Worm (Caenorhabditis elegans) whole organism, young adult: Measurements from ENCODE around the gene Y45F10C.6.

Experiments used
- B0261.1 ChIP-seq: sonication (generic microtip); optimal IDR thresholded peaks from 2 replicates; lab custom pipeline; 2016; ENCODE audit warnings: mild to moderate bottlenecking, missing genetic modification characterization, moderate library complexity, missing compliant biosample characterization
- D2030.7 ChIP-seq: fragments of 200-800 bp; sonication (Bioruptor generic); IDR thresholded peaks from 2 replicates; pipeline ENCODE4 v1.3.6; 2022; ENCODE audit warnings: missing genetic modification reagents, missing genetic modification characterization, missing compliant biosample characterization
- F22D6.2 ChIP-seq: sonication (generic microtip); optimal IDR thresholded peaks from 2 replicates; lab custom pipeline; 2016; ENCODE audit warnings: mild to moderate bottlenecking, missing genetic modification characterization, missing compliant biosample characterization
- F23B12.7 ChIP-seq: sonication (generic microtip); optimal IDR thresholded peaks from 2 replicates; lab custom pipeline; 2017; ENCODE audit warnings: missing genetic modification characterization, mild to moderate bottlenecking, missing compliant biosample characterization, antibody characterized with exemption, moderate library complexity; ENCODE audit not compliant: insufficient read depth
- F37B4.10 ChIP-seq: fragments of 200-800 bp; sonication (Bioruptor generic); IDR thresholded peaks from 2 replicates; pipeline ENCODE4 v1.3.6; 2022; ENCODE audit warnings: missing genetic modification characterization, missing compliant biosample characterization
- K11D2.4 ChIP-seq: fragments of 200-800 bp; sonication (Bioruptor generic); IDR thresholded peaks from 2 replicates; pipeline ENCODE4 v1.3.6; 2022; ENCODE audit warnings: missing genetic modification reagents, missing genetic modification characterization, missing compliant biosample characterization
- K12H6.12 ChIP-seq: fragments of 200-800 bp; sonication (Bioruptor generic); optimal IDR thresholded peaks from 2 replicates; lab custom pipeline; 2018; ENCODE audit warnings: mild to moderate bottlenecking, missing genetic modification characterization, missing compliant biosample characterization
- T07F8.4 ChIP-seq: sonication (generic microtip); optimal IDR thresholded peaks from 2 replicates; lab custom pipeline; 2016; ENCODE audit warnings: mild to moderate bottlenecking, missing genetic modification characterization, moderate library complexity, missing compliant biosample characterization
- Y53F4B.3 ChIP-seq: fragments of 200-800 bp; sonication (Bioruptor generic); IDR thresholded peaks from 2 replicates; pipeline ENCODE4 v1.3.6; 2022; ENCODE audit warnings: missing genetic modification reagents, missing genetic modification characterization, missing compliant biosample characterization
- Y53G8AR.9 ChIP-seq: fragments of 200-800 bp; sonication (Bioruptor generic); conservative IDR thresholded peaks from 2 replicates; pipeline ENCODE4 v1.3.6; 2022; ENCODE audit warnings: missing genetic modification reagents, missing genetic modification characterization, missing compliant biosample characterization
- Y67H2A.10 ChIP-seq: fragments of 200-800 bp; sonication (Bioruptor generic); conservative IDR thresholded peaks from 2 replicates; pipeline ENCODE4 v1.3.6; 2022; ENCODE audit warnings: missing genetic modification reagents, missing genetic modification characterization, missing compliant biosample characterization
- Y79H2A.3 ChIP-seq: fragments of 200-800 bp; sonication (Bioruptor generic); conservative IDR thresholded peaks from 2 replicates; pipeline ENCODE4 v1.3.6; 2022; ENCODE audit warnings: missing genetic modification reagents, missing genetic modification characterization, missing compliant biosample characterization
- ZK185.1 ChIP-seq: sonication (generic microtip); optimal IDR thresholded peaks from 2 replicates; lab custom pipeline; 2016; ENCODE audit warnings: mild to moderate bottlenecking, missing genetic modification characterization, missing compliant biosample characterization; ENCODE audit not compliant: poor library complexity, severe bottlenecking
- akir-1 ChIP-seq: fragments of 200-800 bp; sonication (Bioruptor generic); optimal IDR thresholded peaks from 2 replicates; lab custom pipeline; 2018; ENCODE audit warnings: mild to moderate bottlenecking, missing genetic modification characterization, moderate library complexity, missing compliant biosample characterization
- aptf-2 ChIP-seq: fragments of 200-800 bp; sonication (Bioruptor generic); conservative IDR thresholded peaks from 2 replicates; pipeline ENCODE4 v1.3.6; 2022; ENCODE audit warnings: missing genetic modification reagents, missing genetic modification characterization, missing compliant biosample characterization
- aptf-3 ChIP-seq: fragments of 200-800 bp; sonication (Bioruptor generic); IDR thresholded peaks from 2 replicates; pipeline ENCODE4 v1.3.6; 2022; ENCODE audit warnings: missing genetic modification characterization, missing compliant biosample characterization
- attf-5 ChIP-seq: fragments of 200-800 bp; sonication (Bioruptor generic); optimal IDR thresholded peaks from 2 replicates; lab custom pipeline; 2018; ENCODE audit warnings: mild to moderate bottlenecking, missing genetic modification characterization, missing compliant biosample characterization
- attf-6 ChIP-seq: fragments of 200-800 bp; sonication (Bioruptor generic); IDR thresholded peaks from 2 replicates; pipeline ENCODE4 v1.3.6; 2022; ENCODE audit warnings: missing genetic modification reagents, missing genetic modification characterization, missing compliant biosample characterization
- ceh-27 ChIP-seq: fragments of 200-800 bp; sonication (Bioruptor generic); optimal IDR thresholded peaks from 2 replicates; lab custom pipeline; 2018; ENCODE audit warnings: mild to moderate bottlenecking, missing genetic modification characterization, moderate library complexity, missing compliant biosample characterization
- ceh-40 ChIP-seq: fragments of 200-800 bp; sonication (Bioruptor generic); IDR thresholded peaks from 2 replicates; pipeline ENCODE4 v1.3.6; 2022; ENCODE audit warnings: missing genetic modification characterization, missing compliant biosample characterization
- ceh-58 ChIP-seq: fragments of 200-800 bp; sonication (Bioruptor generic); IDR thresholded peaks from 2 replicates; pipeline ENCODE4 v1.3.6; 2022; ENCODE audit warnings: missing genetic modification characterization, missing compliant biosample characterization
- chd-7 ChIP-seq: sonication (generic microtip); optimal IDR thresholded peaks from 2 replicates; lab custom pipeline; 2016; ENCODE audit warnings: mild to moderate bottlenecking, missing genetic modification characterization, moderate library complexity, missing compliant biosample characterization
- die-1 ChIP-seq: sonication (generic microtip); optimal IDR thresholded peaks from 2 replicates; lab custom pipeline; 2016; ENCODE audit warnings: missing genotype, mild to moderate bottlenecking, missing genetic modification characterization, missing compliant biosample characterization
- dox-1 ChIP-seq: fragments of 200-800 bp; sonication (Bioruptor generic); IDR thresholded peaks from 2 replicates; pipeline ENCODE4 v1.3.6; 2022; ENCODE audit warnings: missing genetic modification reagents, missing genetic modification characterization, missing compliant biosample characterization
- dpl-1 ChIP-seq: fragments of 150-350 bp; optimal IDR thresholded peaks from 2 replicates; lab custom pipeline; 2014; ENCODE audit warnings: missing biosample characterization, missing genetic modification reagents, missing genetic modification characterization
- egl-44 ChIP-seq: fragments of 200-800 bp; sonication (Bioruptor generic); IDR thresholded peaks from 2 replicates; pipeline ENCODE4 v1.3.6; 2022; ENCODE audit warnings: missing genetic modification reagents, missing genetic modification characterization, missing compliant biosample characterization
- ekl-4 ChIP-seq: fragments of 200-800 bp; sonication (Bioruptor generic); IDR thresholded peaks from 2 replicates; pipeline ENCODE4 v1.3.6; 2022; ENCODE audit warnings: missing genetic modification reagents, missing genetic modification characterization, missing compliant biosample characterization
- ets-4 ChIP-seq: fragments of 200-800 bp; sonication (Bioruptor generic); optimal IDR thresholded peaks from 2 replicates; lab custom pipeline; 2018; ENCODE audit warnings: mild to moderate bottlenecking, missing genetic modification characterization, missing compliant biosample characterization
- fkh-3 ChIP-seq: sonication (generic microtip); optimal IDR thresholded peaks from 2 replicates; lab custom pipeline; 2016; ENCODE audit warnings: mild to moderate bottlenecking, missing genetic modification characterization, missing compliant biosample characterization
- him-1 ChIP-seq: sonication (generic microtip); optimal IDR thresholded peaks from 2 replicates; lab custom pipeline; 2016; ENCODE audit warnings: missing genotype, missing genetic modification reagents, missing genetic modification characterization, missing compliant biosample characterization
- hlh-26 ChIP-seq: fragments of 200-800 bp; sonication (Bioruptor generic); conservative IDR thresholded peaks from 2 replicates; pipeline ENCODE4 v1.3.6; 2022; ENCODE audit warnings: missing genetic modification reagents, missing genetic modification characterization, missing compliant biosample characterization
- hmg-20 ChIP-seq: fragments of 200-800 bp; sonication (Bioruptor generic); IDR thresholded peaks from 2 replicates; pipeline ENCODE4 v1.3.6; 2022; ENCODE audit warnings: missing genetic modification reagents, missing genetic modification characterization, missing compliant biosample characterization
- hrde-1 ChIP-seq: sonication (generic microtip); optimal IDR thresholded peaks from 2 replicates; lab custom pipeline; 2016; ENCODE audit warnings: missing genetic modification characterization, mild to moderate bottlenecking, missing compliant biosample characterization, moderate library complexity, missing genotype, missing genetic modification reagents, borderline replicate concordance
- let-526 ChIP-seq: fragments of 200-800 bp; sonication (Bioruptor generic); IDR thresholded peaks from 2 replicates; pipeline ENCODE4 v1.3.6; 2022; ENCODE audit warnings: missing genetic modification reagents, missing genetic modification characterization, missing compliant biosample characterization
- let-607 ChIP-seq, 2 experiments: fragments of 200-800 bp in 1 of 2; sonication (Bioruptor generic) in 1 of 2; sonication (generic microtip) in 1 of 2; optimal IDR thresholded peaks; 2 replicates each; lab custom pipeline; 2016 to 2018; ENCODE audit warnings: mild to moderate bottlenecking in 2 of 2, missing compliant biosample characterization in 2 of 2, missing genetic modification characterization in 2 of 2, moderate library complexity in 2 of 2, missing genotype in 1 of 2
- lin-26 ChIP-seq: fragments of 200-800 bp; sonication (Bioruptor generic); IDR thresholded peaks from 2 replicates; pipeline ENCODE4 v1.3.6; 2022; ENCODE audit warnings: missing genetic modification reagents, missing genetic modification characterization, missing compliant biosample characterization
- lir-1 ChIP-seq: fragments of 200-800 bp; sonication (Bioruptor generic); conservative IDR thresholded peaks from 2 replicates; pipeline ENCODE4 v1.3.6; 2022; ENCODE audit warnings: missing genetic modification reagents, missing genetic modification characterization, missing compliant biosample characterization
- madf-6 ChIP-seq: fragments of 200-800 bp; sonication (Bioruptor generic); IDR thresholded peaks from 2 replicates; pipeline ENCODE4 v1.3.6; 2022; ENCODE audit warnings: missing genetic modification reagents, missing genetic modification characterization, missing compliant biosample characterization
- mcd-1 ChIP-seq: fragments of 200-800 bp; sonication (Bioruptor generic); IDR thresholded peaks from 2 replicates; pipeline ENCODE4 v1.3.6; 2022; ENCODE audit warnings: missing genetic modification reagents, missing genetic modification characterization, missing compliant biosample characterization
- nfya-2 ChIP-seq: fragments of 200-800 bp; sonication (Bioruptor generic); IDR thresholded peaks from 2 replicates; pipeline ENCODE4 v1.3.6; 2022; ENCODE audit warnings: missing genetic modification reagents, missing genetic modification characterization, missing compliant biosample characterization
- nhr-120 ChIP-seq: fragments of 200-800 bp; sonication (Bioruptor generic); IDR thresholded peaks from 2 replicates; pipeline ENCODE4 v1.3.6; 2022; ENCODE audit warnings: missing genetic modification characterization, missing compliant biosample characterization
- pbrm-1 ChIP-seq: fragments of 200-800 bp; sonication (Bioruptor generic); IDR thresholded peaks from 2 replicates; pipeline ENCODE4 v1.3.6; 2022; ENCODE audit warnings: missing genetic modification reagents, missing genetic modification characterization, missing compliant biosample characterization
- rpc-1 ChIP-seq, 2 experiments: fragments of 150-350 bp in 1 of 2; sonication (generic microtip) in 1 of 2; optimal IDR thresholded peaks; 2 replicates each; lab custom pipeline; 2014 to 2018; ENCODE audit warnings: missing biosample characterization in 1 of 2, missing genetic modification characterization in 1 of 2, missing genetic modification reagents in 1 of 2, missing genotype in 1 of 2
- snpc-1.3 ChIP-seq: sonication (generic microtip); optimal IDR thresholded peaks from 2 replicates; lab custom pipeline; 2017; ENCODE audit warnings: missing genetic modification characterization, mild to moderate bottlenecking, missing compliant biosample characterization, antibody characterized with exemption, moderate library complexity, missing genotype, missing genetic modification reagents; ENCODE audit not compliant: insufficient read depth
- sptf-2 ChIP-seq: fragments of 200-800 bp; sonication (Bioruptor generic); optimal IDR thresholded peaks from 2 replicates; lab custom pipeline; 2018; ENCODE audit warnings: mild to moderate bottlenecking, missing genetic modification characterization, missing compliant biosample characterization
- unc-62 ChIP-seq: fragments of 150-350 bp; optimal IDR thresholded peaks from 2 replicates; lab custom pipeline; 2014; ENCODE audit warnings: missing biosample characterization, missing genetic modification reagents, missing genetic modification characterization
- xnd-1 ChIP-seq: sonication (generic microtip); optimal IDR thresholded peaks from 2 replicates; lab custom pipeline; 2016; ENCODE audit warnings: missing genotype, missing genetic modification reagents, missing genetic modification characterization, missing compliant biosample characterization
- ztf-26 ChIP-seq: sonication (generic microtip); optimal IDR thresholded peaks from 2 replicates; lab custom pipeline; 2017; ENCODE audit warnings: missing genetic modification characterization, missing compliant biosample characterization

The Y45F10C.6 gene

ce11 chrIV:13701472-13701871, 49.3 kb downstream of the Y45F10C.6 start:
- TF ChIP-seq Y53F4B.3 (GFP tag; lab: Robert Waterston, UW) (0 out of 2 replicates have a peak, but pooled peaks have one; percentile 7), ceh-40 (GFP tag; lab: Robert Waterston, UW) (0 out of 2 replicates have a peak, but pooled peaks have one; percentile 21), let-607 (tag; optimal IDR thresholded peaks at IDR 0.05; lab: Kevin White, UChicago) (no peak), nhr-120 (GFP tag; lab: Robert Waterston, UW) (no peak), lin-26 (peak; percentile 82), snpc-1.3 (tag; lab: Kevin White, UChicago) (peak; percentile 86), ztf-26 (no peak), ets-4 (no peak), ceh-58 (GFP tag; lab: Robert Waterston, UW) (no peak), rpc-1 (optimal IDR thresholded peaks at IDR 0.05; lab: Kevin White, UChicago) (peak; percentile 79), rpc-1 (tag; optimal IDR thresholded peaks at IDR 0.05; lab: Kevin White, UChicago) (peak; percentile 96), aptf-2 (no peak), ceh-27 (GFP tag; lab: Kevin White, UChicago) (peak; percentile 20), F37B4.10 (no peak), madf-6 (peak; percentile 51; the same call in 1 of the 2 replicates), K11D2.4 (GFP tag; lab: Robert Waterston, UW) (no peak), T07F8.4 (tag; lab: Kevin White, UChicago) (no peak), him-1 (tag; lab: Kevin White, UChicago) (peak; percentile 66), hmg-20 (GFP tag; lab: Robert Waterston, UW) (no peak), D2030.7 (GFP tag; lab: Robert Waterston, UW) (no peak), unc-62 (GFP tag; lab: Kevin White, UChicago) (no peak), F22D6.2 (tag; lab: Kevin White, UChicago) (no peak), dpl-1 (GFP tag; lab: Kevin White, UChicago) (no peak), K12H6.12 (tag; lab: Kevin White, UChicago) (no peak), egl-44 (GFP tag; lab: Robert Waterston, UW) (no peak), ekl-4 (GFP tag; lab: Robert Waterston, UW) (no peak), die-1 (tag; lab: Kevin White, UChicago) (peak; percentile 76), B0261.1 (tag; lab: Kevin White, UChicago) (peak; percentile 79), attf-6 (peak; percentile 95), aptf-3 (no peak), Y53G8AR.9 (GFP tag; lab: Robert Waterston, UW) (no peak), hlh-26 (no peak), let-526 (GFP tag; lab: Robert Waterston, UW) (no peak), chd-7 (tag; lab: Kevin White, UChicago) (peak; percentile 64), dox-1 (GFP tag; lab: Robert Waterston, UW) (0 out of 2 replicates have a peak, but pooled peaks have one; percentile 16), Y67H2A.10 (GFP tag; lab: Robert Waterston, UW) (no peak), ZK185.1 (tag; lab: Kevin White, UChicago) (peak; percentile 74), fkh-3 (no peak), hrde-1 (tag; lab: Kevin White, UChicago) (no peak), Y79H2A.3 (no peak), nfya-2 (no peak), akir-1 (GFP tag; lab: Kevin White, UChicago) (no peak), lir-1 (GFP tag; lab: Robert Waterston, UW) (0 out of 2 replicates have a peak, but pooled peaks have one; percentile 28), xnd-1 (tag; lab: Kevin White, UChicago) (no peak), sptf-2 (GFP tag; lab: Kevin White, UChicago) (no peak), pbrm-1 (GFP tag; lab: Robert Waterston, UW) (0 out of 2 replicates have a peak, but pooled peaks have one; percentile 37), mcd-1 (no peak), F23B12.7 (tag; lab: Kevin White, UChicago) (peak; percentile 34), attf-5 (peak; percentile 27)
